Worm (Caenorhabditis elegans) whole organism, young adult: ENCODE measurements around the gene T21H3.1.
A peak's percentile ranks its signal among the peaks of the same experiment; 100 is the strongest.

ENCODE experiments used
- B0261.1 ChIP-seq: sonication (generic microtip); optimal IDR thresholded peaks from 2 replicates; lab custom pipeline; 2016; ENCODE audit warnings: mild to moderate bottlenecking, missing genetic modification characterization, moderate library complexity, missing compliant biosample characterization
- C06A6.2 ChIP-seq: fragments of 200-800 bp; sonication (Bioruptor generic); conservative IDR thresholded peaks from 2 replicates; pipeline ENCODE4 v1.3.6; 2022; ENCODE audit warnings: missing genetic modification characterization, missing compliant biosample characterization
- C17E4.6 ChIP-seq: fragments of 200-800 bp; sonication (Bioruptor generic); IDR thresholded peaks from 2 replicates; pipeline ENCODE4 v1.3.6; 2022; ENCODE audit warnings: missing genetic modification reagents, missing genetic modification characterization, missing compliant biosample characterization
- D2030.7 ChIP-seq: fragments of 200-800 bp; sonication (Bioruptor generic); IDR thresholded peaks from 2 replicates; pipeline ENCODE4 v1.3.6; 2022; ENCODE audit warnings: missing genetic modification reagents, missing genetic modification characterization, missing compliant biosample characterization
- F33H1.4 ChIP-seq: fragments of 200-800 bp; sonication (Bioruptor generic); IDR thresholded peaks from 2 replicates; pipeline ENCODE4 v1.3.6; 2022; ENCODE audit warnings: missing genetic modification reagents, missing genetic modification characterization, missing compliant biosample characterization
- F57C9.4 ChIP-seq: sonication (generic microtip); optimal IDR thresholded peaks from 2 replicates; lab custom pipeline; 2017; ENCODE audit warnings: mild to moderate bottlenecking, missing genetic modification characterization, missing compliant biosample characterization
- K11D2.4 ChIP-seq: fragments of 200-800 bp; sonication (Bioruptor generic); IDR thresholded peaks from 2 replicates; pipeline ENCODE4 v1.3.6; 2022; ENCODE audit warnings: missing genetic modification reagents, missing genetic modification characterization, missing compliant biosample characterization
- Y53F4B.3 ChIP-seq: fragments of 200-800 bp; sonication (Bioruptor generic); IDR thresholded peaks from 2 replicates; pipeline ENCODE4 v1.3.6; 2022; ENCODE audit warnings: missing genetic modification reagents, missing genetic modification characterization, missing compliant biosample characterization
- Y67H2A.10 ChIP-seq: fragments of 200-800 bp; sonication (Bioruptor generic); conservative IDR thresholded peaks from 2 replicates; pipeline ENCODE4 v1.3.6; 2022; ENCODE audit warnings: missing genetic modification reagents, missing genetic modification characterization, missing compliant biosample characterization
- Y95B8A.8 ChIP-seq: fragments of 200-800 bp; sonication (Bioruptor generic); IDR thresholded peaks from 2 replicates; pipeline ENCODE4 v1.3.6; 2022; ENCODE audit warnings: missing genetic modification reagents, missing genetic modification characterization, missing compliant biosample characterization
- ama-1 ChIP-seq, 3 experiments: fragments of 150-350 bp in 1 of 3; sonication (generic microtip) in 2 of 3; optimal IDR thresholded peaks; 2 replicates each; lab custom pipeline; 2014 to 2018; ENCODE audit warnings: missing biosample characterization in 2 of 3, missing genetic modification characterization in 2 of 3, missing genetic modification reagents in 2 of 3
- attf-3 ChIP-seq: fragments of 200-800 bp; sonication (Bioruptor generic); conservative IDR thresholded peaks from 2 replicates; pipeline ENCODE4 v1.3.6; 2022; ENCODE audit warnings: missing genetic modification reagents, missing genetic modification characterization, missing compliant biosample characterization
- cebp-2 ChIP-seq: fragments of 200-800 bp; sonication (Bioruptor generic); IDR thresholded peaks from 2 replicates; pipeline ENCODE4 v1.3.6; 2022; ENCODE audit warnings: missing genetic modification characterization, missing compliant biosample characterization
- ceh-100 ChIP-seq: fragments of 200-800 bp; sonication (Bioruptor generic); IDR thresholded peaks from 2 replicates; pipeline ENCODE4 v1.3.6; 2022; ENCODE audit warnings: missing genetic modification reagents, missing genetic modification characterization, missing compliant biosample characterization
- ceh-40 ChIP-seq: fragments of 200-800 bp; sonication (Bioruptor generic); IDR thresholded peaks from 2 replicates; pipeline ENCODE4 v1.3.6; 2022; ENCODE audit warnings: missing genetic modification characterization, missing compliant biosample characterization
- ceh-91 ChIP-seq: fragments of 200-800 bp; sonication (Bioruptor generic); IDR thresholded peaks from 2 replicates; pipeline ENCODE4 v1.3.6; 2022; ENCODE audit warnings: missing genetic modification reagents, missing genetic modification characterization, missing compliant biosample characterization
- chd-7 ChIP-seq: sonication (generic microtip); optimal IDR thresholded peaks from 2 replicates; lab custom pipeline; 2016; ENCODE audit warnings: mild to moderate bottlenecking, missing genetic modification characterization, moderate library complexity, missing compliant biosample characterization
- egl-18 ChIP-seq: fragments of 200-800 bp; sonication (Bioruptor generic); IDR thresholded peaks from 2 replicates; pipeline ENCODE4 v1.3.6; 2022; ENCODE audit warnings: missing genetic modification reagents, missing genetic modification characterization, missing compliant biosample characterization
- fkh-3 ChIP-seq: sonication (generic microtip); optimal IDR thresholded peaks from 2 replicates; lab custom pipeline; 2016; ENCODE audit warnings: mild to moderate bottlenecking, missing genetic modification characterization, missing compliant biosample characterization
- gei-17 ChIP-seq: fragments of 200-800 bp; sonication (Bioruptor generic); optimal IDR thresholded peaks from 2 replicates; lab custom pipeline; 2018; ENCODE audit warnings: mild to moderate bottlenecking, missing genetic modification characterization, missing compliant biosample characterization
- hlh-26 ChIP-seq: fragments of 200-800 bp; sonication (Bioruptor generic); conservative IDR thresholded peaks from 2 replicates; pipeline ENCODE4 v1.3.6; 2022; ENCODE audit warnings: missing genetic modification reagents, missing genetic modification characterization, missing compliant biosample characterization
- hmg-20 ChIP-seq: fragments of 200-800 bp; sonication (Bioruptor generic); IDR thresholded peaks from 2 replicates; pipeline ENCODE4 v1.3.6; 2022; ENCODE audit warnings: missing genetic modification reagents, missing genetic modification characterization, missing compliant biosample characterization
- hrde-1 ChIP-seq: sonication (generic microtip); optimal IDR thresholded peaks from 2 replicates; lab custom pipeline; 2016; ENCODE audit warnings: missing genetic modification characterization, mild to moderate bottlenecking, missing compliant biosample characterization, moderate library complexity, missing genotype, missing genetic modification reagents, borderline replicate concordance
- hsf-1 ChIP-seq: fragments of 200-800 bp; sonication (Bioruptor generic); IDR thresholded peaks from 2 replicates; pipeline ENCODE4 v1.3.6; 2022; ENCODE audit warnings: missing genetic modification reagents, missing genetic modification characterization, missing compliant biosample characterization
- lin-40 ChIP-seq: sonication (generic microtip); optimal IDR thresholded peaks from 2 replicates; lab custom pipeline; 2016; ENCODE audit warnings: missing genetic modification characterization, mild to moderate bottlenecking, missing compliant biosample characterization, missing genotype, missing genetic modification reagents
- lsl-1 ChIP-seq: fragments of 200-800 bp; sonication (Bioruptor generic); optimal IDR thresholded peaks from 2 replicates; lab custom pipeline; 2018; ENCODE audit warnings: mild to moderate bottlenecking, missing genetic modification characterization, moderate library complexity, missing compliant biosample characterization
- nfyb-1 ChIP-seq: fragments of 200-800 bp; sonication (Bioruptor generic); IDR thresholded peaks from 2 replicates; pipeline ENCODE4 v1.3.6; 2022; ENCODE audit warnings: missing genetic modification reagents, missing genetic modification characterization, missing compliant biosample characterization
- nhr-120 ChIP-seq: fragments of 200-800 bp; sonication (Bioruptor generic); IDR thresholded peaks from 2 replicates; pipeline ENCODE4 v1.3.6; 2022; ENCODE audit warnings: missing genetic modification characterization, missing compliant biosample characterization
- nhr-27 ChIP-seq: fragments of 200-800 bp; sonication (Bioruptor generic); optimal IDR thresholded peaks from 2 replicates; lab custom pipeline; 2018; ENCODE audit warnings: mild to moderate bottlenecking, missing genetic modification characterization, moderate library complexity, missing compliant biosample characterization
- nhr-80 ChIP-seq: sonication (generic microtip); optimal IDR thresholded peaks from 2 replicates; lab custom pipeline; 2016; ENCODE audit warnings: missing genetic modification characterization, missing compliant biosample characterization
- repo-1 ChIP-seq: sonication (generic microtip); optimal IDR thresholded peaks from 2 replicates; lab custom pipeline; 2017; ENCODE audit warnings: mild to moderate bottlenecking, missing genetic modification characterization, missing compliant biosample characterization
- sea-2 ChIP-seq: fragments of 200-800 bp; sonication (Bioruptor generic); IDR thresholded peaks from 2 replicates; pipeline ENCODE4 v1.3.6; 2022; ENCODE audit warnings: missing genetic modification characterization, missing compliant biosample characterization
- tbp1 ChIP-seq: fragments of 200-800 bp; sonication (Bioruptor generic); optimal IDR thresholded peaks from 2 replicates; lab custom pipeline; 2018; ENCODE audit warnings: mild to moderate bottlenecking, missing genetic modification characterization, missing compliant biosample characterization
- tlf-1 ChIP-seq: fragments of 200-800 bp; sonication (Bioruptor generic); optimal IDR thresholded peaks from 2 replicates; lab custom pipeline; 2018; ENCODE audit warnings: mild to moderate bottlenecking, missing genetic modification characterization, missing compliant biosample characterization
- zim-3 ChIP-seq: sonication (generic microtip); optimal IDR thresholded peaks from 2 replicates; lab custom pipeline; 2017; ENCODE audit warnings: mild to moderate bottlenecking, missing genetic modification characterization, moderate library complexity, missing compliant biosample characterization
- ztf-18 ChIP-seq: sonication (generic microtip); optimal IDR thresholded peaks from 2 replicates; lab custom pipeline; 2016; ENCODE audit warnings: missing genotype, mild to moderate bottlenecking, missing genetic modification characterization, missing compliant biosample characterization
- ztf-22 ChIP-seq: fragments of 200-800 bp; sonication (Bioruptor generic); optimal IDR thresholded peaks from 2 replicates; lab custom pipeline; 2018; ENCODE audit warnings: mild to moderate bottlenecking, missing genetic modification characterization, moderate library complexity, missing compliant biosample characterization
- ztf-25 ChIP-seq: fragments of 200-800 bp; sonication (Bioruptor generic); IDR thresholded peaks from 2 replicates; pipeline ENCODE4 v1.3.6; 2022; ENCODE audit warnings: missing genetic modification reagents, missing genetic modification characterization, missing compliant biosample characterization
- ztf-26 ChIP-seq: sonication (generic microtip); optimal IDR thresholded peaks from 2 replicates; lab custom pipeline; 2017; ENCODE audit warnings: missing genetic modification characterization, missing compliant biosample characterization
- ztf-28 ChIP-seq: fragments of 200-800 bp; sonication (Bioruptor generic); IDR thresholded peaks from 2 replicates; pipeline ENCODE4 v1.3.6; 2022; ENCODE audit warnings: missing genetic modification reagents, missing genetic modification characterization, missing compliant biosample characterization

T21H3.1 gene

ce11 chrV:1158247-1158646 lies 18.3 kb upstream of the T21H3.1 start (continued):
- TF ChIP-seq ceh-91 (GFP tag; lab: Robert Waterston, UW) (peak; percentile 57; the same call in 1 of the 2 replicates), nhr-120 (GFP tag; lab: Robert Waterston, UW) (peak; percentile 88; the same call in 1 of the 2 replicates), lin-40 (tag; lab: Kevin White, UChicago) (peak; percentile 15), lsl-1 (GFP tag; lab: Kevin White, UChicago) (peak; percentile 36), ztf-25 (no peak), hmg-20 (peak; percentile 16; the same call in 1 of the 2 replicates), nfyb-1 (GFP tag; lab: Robert Waterston, UW) (peak; percentile 86), Y67H2A.10 (GFP tag; lab: Robert Waterston, UW) (0 out of 2 replicates have a peak, but pooled peaks have one; percentile 59), nhr-27 (peak; percentile 45), C06A6.2 (GFP tag; lab: Robert Waterston, UW) (no peak), tlf-1 (GFP tag; lab: Kevin White, UChicago) (peak; percentile 62), ztf-18 (tag; lab: Kevin White, UChicago) (no peak), cebp-2 (no peak), K11D2.4 (GFP tag; lab: Robert Waterston, UW) (0 out of 2 replicates have a peak, but pooled peaks have one; percentile 52), F57C9.4 (peak; percentile 69), repo-1 (tag; lab: Kevin White, UChicago) (peak; percentile 67), F33H1.4 (GFP tag; lab: Robert Waterston, UW) (no peak), Y53F4B.3 (GFP tag; lab: Robert Waterston, UW) (0 out of 2 replicates have a peak, but pooled peaks have one; percentile 8), ztf-28 (GFP tag; lab: Robert Waterston, UW) (0 out of 2 replicates have a peak, but pooled peaks have one; percentile 36), ztf-26 (peak; percentile 49), C17E4.6 (peak; percentile 53), Y95B8A.8 (GFP tag; lab: Robert Waterston, UW) (no peak), egl-18 (GFP tag; lab: Robert Waterston, UW) (peak; percentile 63; the same call in 1 of the 2 replicates), attf-3 (0 out of 2 replicates have a peak, but pooled peaks have one; percentile 17), zim-3 (tag; lab: Kevin White, UChicago) (peak; percentile 62), sea-2 (GFP tag; lab: Robert Waterston, UW) (0 out of 2 replicates have a peak, but pooled peaks have one; percentile 14), fkh-3 (tag; lab: Kevin White, UChicago) (no peak), nhr-80 (tag; lab: Kevin White, UChicago) (no peak), chd-7 (peak; percentile 73), ztf-22 (GFP tag; lab: Kevin White, UChicago) (no peak), hlh-26 (GFP tag; lab: Robert Waterston, UW) (no peak), ceh-40 (GFP tag; lab: Robert Waterston, UW) (0 out of 2 replicates have a peak, but pooled peaks have one; percentile 39), gei-17 (GFP tag; lab: Kevin White, UChicago) (peak; percentile 41), ceh-100 (no peak), hsf-1 (GFP tag; lab: Robert Waterston, UW) (peak; percentile 32; the same call in 1 of the 2 replicates), hrde-1 (tag; lab: Kevin White, UChicago) (no peak), ama-1 (optimal IDR thresholded peaks at IDR 0.05; lab: Kevin White, UChicago) (peak; percentile 55), ama-1 (GFP tag; optimal IDR thresholded peaks at IDR 0.05; lab: Kevin White, UChicago) (no peak), B0261.1 (tag; lab: Kevin White, UChicago) (no peak)

ce11 chrV:1160716-1161115 lies 15.8 kb upstream of the T21H3.1 start:
- no peak for TF ChIP-seq tbp1 (GFP tag; lab: Kevin White, UChicago)
- TF ChIP-seq ztf-22 (GFP tag; lab: Kevin White, UChicago): no peak
- no peak for TF ChIP-seq attf-3
- no peak for TF ChIP-seq nhr-80 (tag; lab: Kevin White, UChicago)
- TF ChIP-seq ztf-18 (tag; lab: Kevin White, UChicago): no peak
- no peak for TF ChIP-seq D2030.7
- TF ChIP-seq Y95B8A.8 (GFP tag; lab: Robert Waterston, UW): no peak
- no peak for TF ChIP-seq zim-3 (tag; lab: Kevin White, UChicago)
- TF ChIP-seq, all 124 proteins: peak for 0
